Worm (Caenorhabditis elegans) whole organism, L4 larva: ENCODE measurements around the gene T23C6.4.

ENCODE experiments used
- F49E8.2 ChIP-seq: sonication (generic microtip); optimal IDR thresholded peaks from 2 replicates; lab custom pipeline; 2016; ENCODE audit warnings: missing compliant biosample characterization, mild to moderate bottlenecking, missing genetic modification characterization, borderline replicate concordance
- attf-4 ChIP-seq: sonication (generic microtip); optimal IDR thresholded peaks from 3 replicates; lab custom pipeline; 2017; ENCODE audit warnings: missing biosample characterization, missing genetic modification characterization
- ceh-44 ChIP-seq: fragments of 200-800 bp; sonication (Bioruptor generic); IDR thresholded peaks from 2 replicates; pipeline ENCODE4 v1.3.6; 2022; ENCODE audit warnings: missing genetic modification reagents, missing genetic modification characterization, missing compliant biosample characterization
- ceh-82 ChIP-seq: sonication (generic microtip); optimal IDR thresholded peaks from 2 replicates; lab custom pipeline; 2017; ENCODE audit warnings: missing biosample characterization, missing genetic modification characterization
- pha-4 ChIP-seq, 2 experiments: fragments of 150-350 bp in 1 of 2; fragments of 200-800 bp in 1 of 2; sonication (Bioruptor generic) in 1 of 2; IDR thresholded peaks in 1 of 2; optimal IDR thresholded peaks in 1 of 2; 2 replicates each; pipeline versions ENCODE4 v1.3.6 to Lab custom; 2014 to 2022; ENCODE audit warnings: missing genetic modification characterization in 2 of 2, missing genetic modification reagents in 2 of 2, missing biosample characterization in 1 of 2, missing compliant biosample characterization in 1 of 2
- skn-1 ChIP-seq: fragments of 150-350 bp; optimal IDR thresholded peaks from 2 replicates; lab custom pipeline; 2014; ENCODE audit warnings: missing biosample characterization, missing genetic modification characterization
- snpc-1.2 ChIP-seq: fragments of 200-800 bp; sonication (Bioruptor generic); IDR thresholded peaks from 2 replicates; pipeline ENCODE4 v1.3.6; 2022; ENCODE audit warnings: missing genetic modification reagents, missing genetic modification characterization, missing compliant biosample characterization
- snpc-4 ChIP-seq: fragments of 150-350 bp; optimal IDR thresholded peaks from 2 replicates; lab custom pipeline; 2014; ENCODE audit warnings: missing biosample characterization, missing genetic modification characterization
- zfp-2 ChIP-seq: sonication (generic microtip); optimal IDR thresholded peaks from 2 replicates; lab custom pipeline; 2016; ENCODE audit warnings: mild to moderate bottlenecking, missing genetic modification characterization, missing compliant biosample characterization

DNA sequence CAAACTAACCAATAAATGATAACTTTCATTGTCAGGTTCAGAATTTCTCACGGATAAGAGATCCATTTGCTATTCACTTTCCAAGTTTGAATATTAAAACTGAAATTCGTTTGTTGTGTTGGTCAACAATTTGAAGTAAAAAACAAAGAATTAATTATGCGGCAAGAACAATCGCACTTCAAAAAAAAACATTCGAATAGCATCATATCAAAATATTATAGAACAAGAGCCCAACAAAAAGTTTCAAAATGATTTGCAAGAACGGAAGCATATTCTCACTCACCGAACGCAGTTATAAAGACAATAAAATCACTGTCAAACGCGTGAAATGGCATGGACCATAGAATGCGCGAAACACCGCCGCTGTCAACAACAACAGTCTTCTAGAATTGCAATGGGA, 15.3 kb downstream of the T23C6.4 start, which contains the start of gene K09E3.7:
- TF ChIP-seq attf-4 (tag; lab: Kevin White, UChicago) (no peak), snpc-1.2 (no peak), snpc-4 (tag; lab: Kevin White, UChicago) (no peak), ceh-82 (tag; lab: Kevin White, UChicago) (no peak), F49E8.2 (tag; lab: Kevin White, UChicago) (no peak), skn-1 (no peak), pha-4 (GFP tag; IDR thresholded peaks at IDR 0.05; lab: Robert Waterston, UW) (no peak), pha-4 (tag; optimal IDR thresholded peaks at IDR 0.05; lab: Kevin White, UChicago) (no peak), ceh-44 (GFP tag; lab: Robert Waterston, UW) (no peak), zfp-2 (tag; lab: Kevin White, UChicago) (no peak)
